Worm (Caenorhabditis elegans) whole organism, L2 larva: ENCODE measurements around the gene F55A4.7.
A peak's percentile ranks its signal among the peaks of the same experiment; 100 is the strongest.

Experiments used
- C34F6.9 ChIP-seq: fragments of 150-350 bp; optimal IDR thresholded peaks from 2 replicates; lab custom pipeline; 2014; ENCODE audit warnings: missing biosample characterization, missing genetic modification characterization
- F13H6.1 ChIP-seq: sonication (generic microtip); optimal IDR thresholded peaks from 2 replicates; lab custom pipeline; 2016; ENCODE audit warnings: missing genetic modification characterization, missing compliant biosample characterization
- Y55F3AM.14 ChIP-seq: fragments of 200-800 bp; sonication (Bioruptor generic); optimal IDR thresholded peaks from 2 replicates; lab custom pipeline; 2018; ENCODE audit warnings: mild to moderate bottlenecking, missing genetic modification characterization, missing compliant biosample characterization
- alr-1 ChIP-seq: fragments of 150-350 bp; optimal IDR thresholded peaks from 2 replicates; lab custom pipeline; 2014; ENCODE audit warnings: missing biosample characterization, missing genetic modification characterization
- aly-2 ChIP-seq: fragments of 150-350 bp; optimal IDR thresholded peaks from 2 replicates; lab custom pipeline; 2014; ENCODE audit warnings: missing biosample characterization, missing genetic modification characterization
- ama-1 ChIP-seq: fragments of 150-350 bp; optimal IDR thresholded peaks from 2 replicates; lab custom pipeline; 2018; ENCODE audit warnings: inconsistent platforms
- ceh-82 ChIP-seq: fragments of 150-350 bp; optimal IDR thresholded peaks from 2 replicates; lab custom pipeline; 2014; ENCODE audit warnings: missing biosample characterization, missing genetic modification characterization
- crh-2 ChIP-seq: sonication (generic microtip); optimal IDR thresholded peaks from 2 replicates; lab custom pipeline; 2017; ENCODE audit warnings: missing biosample characterization, missing genetic modification characterization
- elt-1 ChIP-seq: fragments of 150-350 bp; optimal IDR thresholded peaks from 2 replicates; lab custom pipeline; 2014; ENCODE audit warnings: missing biosample characterization, missing genetic modification characterization
- elt-3 ChIP-seq: sonication (generic microtip); optimal IDR thresholded peaks from 2 replicates; lab custom pipeline; 2017; ENCODE audit warnings: missing biosample characterization, missing genetic modification characterization
- fos-1 ChIP-seq: fragments of 150-350 bp; optimal IDR thresholded peaks from 2 replicates; lab custom pipeline; 2014; ENCODE audit warnings: missing biosample characterization, missing genetic modification characterization
- lin-13 ChIP-seq: fragments of 150-350 bp; optimal IDR thresholded peaks from 2 replicates; lab custom pipeline; 2014; ENCODE audit warnings: missing biosample characterization, missing genetic modification reagents, missing genetic modification characterization
- lin-39 ChIP-seq: fragments of 150-350 bp; optimal IDR thresholded peaks from 2 replicates; lab custom pipeline; 2014; ENCODE audit warnings: missing biosample characterization, missing genetic modification reagents, missing genetic modification characterization
- lsy-2 ChIP-seq, 2 experiments: fragments of 150-350 bp in 1 of 2; sonication (generic microtip) in 1 of 2; optimal IDR thresholded peaks; 2 replicates each; lab custom pipeline; 2014 to 2017; ENCODE audit warnings: missing biosample characterization in 2 of 2, missing genetic modification characterization in 2 of 2
- mbf-1 ChIP-seq: sonication (generic microtip); optimal IDR thresholded peaks from 2 replicates; lab custom pipeline; 2017; ENCODE audit warnings: missing biosample characterization, missing genetic modification characterization
- mdl-1 ChIP-seq, 2 experiments: fragments of 150-350 bp in 1 of 2; sonication (generic microtip) in 1 of 2; optimal IDR thresholded peaks; 2 replicates each; lab custom pipeline; 2017; ENCODE audit warnings: missing biosample characterization in 2 of 2, missing genetic modification characterization in 2 of 2
- nhr-10 ChIP-seq: sonication (generic microtip); optimal IDR thresholded peaks from 2 replicates; lab custom pipeline; 2017; ENCODE audit warnings: missing biosample characterization, missing genetic modification characterization
- nhr-11 ChIP-seq: fragments of 150-350 bp; optimal IDR thresholded peaks from 2 replicates; lab custom pipeline; 2014; ENCODE audit warnings: missing biosample characterization, missing genetic modification characterization
- nhr-12 ChIP-seq: fragments of 150-350 bp; optimal IDR thresholded peaks from 2 replicates; lab custom pipeline; 2014; ENCODE audit warnings: missing biosample characterization, missing genetic modification characterization
- nhr-21 ChIP-seq: fragments of 150-350 bp; optimal IDR thresholded peaks from 2 replicates; lab custom pipeline; 2014; ENCODE audit warnings: missing biosample characterization, missing genetic modification characterization
- nhr-23 ChIP-seq: fragments of 150-350 bp; optimal IDR thresholded peaks from 2 replicates; lab custom pipeline; 2014; ENCODE audit warnings: missing biosample characterization, missing genetic modification reagents, missing genetic modification characterization
- nhr-237 ChIP-seq: fragments of 150-350 bp; optimal IDR thresholded peaks from 2 replicates; lab custom pipeline; 2014; ENCODE audit warnings: missing biosample characterization, missing genetic modification characterization
- nhr-25 ChIP-seq: fragments of 150-350 bp; sonication (generic microtip); optimal IDR thresholded peaks from 3 replicates; lab custom pipeline; 2014; ENCODE audit warnings: missing biosample characterization, missing genetic modification characterization
- nhr-77 ChIP-seq: fragments of 150-350 bp; optimal IDR thresholded peaks from 2 replicates; lab custom pipeline; 2014; ENCODE audit warnings: missing biosample characterization, missing genetic modification characterization
- peb-1 ChIP-seq: fragments of 150-350 bp; optimal IDR thresholded peaks from 2 replicates; lab custom pipeline; 2014; ENCODE audit warnings: missing biosample characterization, missing genetic modification characterization
- sem-4 ChIP-seq: fragments of 150-350 bp; optimal IDR thresholded peaks from 2 replicates; lab custom pipeline; 2014; ENCODE audit warnings: missing biosample characterization, missing genetic modification reagents, missing genetic modification characterization
- skn-1 ChIP-seq: sonication (generic microtip); optimal IDR thresholded peaks from 2 replicates; lab custom pipeline; 2017; ENCODE audit warnings: missing biosample characterization, missing genetic modification characterization
- sma-3 ChIP-seq: sonication (generic microtip); optimal IDR thresholded peaks from 2 replicates; lab custom pipeline; 2016; ENCODE audit warnings: missing genetic modification reagents, missing genetic modification characterization, missing compliant biosample characterization
- sma-9 ChIP-seq, 2 experiments: fragments of 150-350 bp in 1 of 2; sonication (generic microtip) in 1 of 2; optimal IDR thresholded peaks; 2 replicates each; lab custom pipeline; 2014 to 2016; ENCODE audit warnings: missing genetic modification characterization in 2 of 2, mild to moderate bottlenecking in 1 of 2, missing biosample characterization in 1 of 2, missing compliant biosample characterization in 1 of 2, missing genetic modification reagents in 1 of 2, moderate library complexity in 1 of 2
- snpc-4 ChIP-seq: fragments of 150-350 bp; optimal IDR thresholded peaks from 2 replicates; lab custom pipeline; 2014; ENCODE audit warnings: missing biosample characterization, missing genetic modification characterization
- unc-39 ChIP-seq: fragments of 150-350 bp; optimal IDR thresholded peaks from 2 replicates; lab custom pipeline; 2014; ENCODE audit warnings: missing biosample characterization, missing genetic modification characterization
- unc-55 ChIP-seq: fragments of 150-350 bp; sonication (generic microtip); optimal IDR thresholded peaks from 3 replicates; lab custom pipeline; 2014; ENCODE audit warnings: missing biosample characterization, missing genetic modification reagents, missing genetic modification characterization
- unc-62 ChIP-seq: fragments of 150-350 bp; optimal IDR thresholded peaks from 2 replicates; lab custom pipeline; 2014; ENCODE audit warnings: missing biosample characterization, missing genetic modification reagents, missing genetic modification characterization
- zag-1 ChIP-seq: fragments of 150-350 bp; optimal IDR thresholded peaks from 2 replicates; lab custom pipeline; 2014; ENCODE audit warnings: missing biosample characterization, missing genetic modification characterization
- ztf-1 ChIP-seq: fragments of 200-800 bp; sonication (Bioruptor generic); conservative IDR thresholded peaks from 2 replicates; pipeline ENCODE4 v1.3.6; 2022; ENCODE audit warnings: missing genetic modification characterization, missing compliant biosample characterization
- ztf-11 ChIP-seq: sonication (generic microtip); optimal IDR thresholded peaks from 2 replicates; lab custom pipeline; 2017; ENCODE audit warnings: missing biosample characterization, missing genetic modification characterization

Gene F55A4.7

ce11 chrX:1038347-1038746 lies at the start of gene F55A4.7:
F55A4.7 (minus strand) TSS chrX:1038447.
- TF ChIP-seq unc-39 (tag; lab: Kevin White, UChicago), result no peak
- no peak for TF ChIP-seq nhr-77 (tag; lab: Kevin White, UChicago)
- TF ChIP-seq aly-2 (tag; lab: Kevin White, UChicago), result no peak
- no peak for TF ChIP-seq ama-1 (lab: Kevin White, UChicago)
- TF ChIP-seq mbf-1 (tag; lab: Kevin White, UChicago), result no peak
- TF ChIP-seq ceh-82 (tag; lab: Kevin White, UChicago), result no peak
- TF ChIP-seq crh-2 (tag; lab: Kevin White, UChicago), result no peak
- TF ChIP-seq mdl-1 (tag; optimal IDR thresholded peaks at IDR 0.05; lab: Kevin White, UChicago), result no peak
- no peak for TF ChIP-seq elt-1 (tag; lab: Kevin White, UChicago)

ce11 chrX:1088048-1088447 lies 49.8 kb upstream of the F55A4.7 start, which contains the start of gene rei-2:
rei-2 (minus strand) TSS chrX:1088148.
- TF ChIP-seq sem-4 (tag; lab: Kevin White, UChicago) (no peak), elt-3 (tag; lab: Kevin White, UChicago) (no peak), nhr-77 (tag; lab: Kevin White, UChicago) (no peak), fos-1 (tag; lab: Kevin White, UChicago) (no peak)

ce11 chrX:1086406-1086897 lies 48.2 kb upstream of the F55A4.7 start:
- TF ChIP-seq unc-55 (peak; percentile 9), ztf-1 (GFP tag; lab: Robert Waterston, UW) (no peak), sem-4 (tag; lab: Kevin White, UChicago) (peak; percentile 13), snpc-4 (tag; lab: Kevin White, UChicago) (no peak), peb-1 (no peak), nhr-21 (no peak), nhr-25 (peak; percentile 57), aly-2 (tag; lab: Kevin White, UChicago) (no peak), C34F6.9 (tag; lab: Kevin White, UChicago) (no peak), sma-9 (GFP tag; optimal IDR thresholded peaks at IDR 0.05; lab: Kevin White, UChicago) (peak; percentile 6), sma-9 (tag; optimal IDR thresholded peaks at IDR 0.05; lab: Kevin White, UChicago) (no peak), lin-39 (tag; lab: Kevin White, UChicago) (no peak)
- TF ChIP-seq, all 48 proteins: peak for 4

DNA sequence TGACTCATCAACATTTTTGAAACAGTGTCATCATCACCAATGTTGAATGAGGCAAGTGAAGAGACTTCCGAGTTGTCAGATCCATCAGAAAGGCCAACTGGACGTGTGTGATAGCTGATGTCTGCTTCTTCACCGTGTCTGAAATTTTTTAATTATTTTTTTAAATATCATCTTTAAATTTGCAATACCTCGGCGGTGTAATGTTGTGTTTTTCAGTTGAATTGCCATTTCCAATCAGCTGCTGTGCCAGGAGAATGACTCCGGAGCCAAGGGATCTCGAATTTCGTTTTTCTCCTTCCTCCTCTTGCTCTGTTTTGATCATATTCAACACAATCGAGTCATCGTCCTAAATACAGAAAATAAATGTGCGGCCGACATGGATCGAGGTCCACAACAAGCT lies 46.8 kb upstream of the F55A4.7 start:
- TF ChIP-seq F13H6.1 (tag; lab: Kevin White, UChicago) (no peak), peb-1 (no peak), sma-3 (GFP tag; lab: Kevin White, UChicago) (no peak), Y55F3AM.14 (GFP tag; lab: Kevin White, UChicago) (no peak), nhr-23 (no peak), unc-62 (GFP tag; lab: Kevin White, UChicago) (no peak), nhr-237 (no peak), alr-1 (no peak), nhr-12 (tag; lab: Kevin White, UChicago) (no peak), mdl-1 (tag; optimal IDR thresholded peaks at IDR 0.05; lab: Kevin White, UChicago) (no peak), nhr-77 (tag; lab: Kevin White, UChicago) (no peak)

DNA sequence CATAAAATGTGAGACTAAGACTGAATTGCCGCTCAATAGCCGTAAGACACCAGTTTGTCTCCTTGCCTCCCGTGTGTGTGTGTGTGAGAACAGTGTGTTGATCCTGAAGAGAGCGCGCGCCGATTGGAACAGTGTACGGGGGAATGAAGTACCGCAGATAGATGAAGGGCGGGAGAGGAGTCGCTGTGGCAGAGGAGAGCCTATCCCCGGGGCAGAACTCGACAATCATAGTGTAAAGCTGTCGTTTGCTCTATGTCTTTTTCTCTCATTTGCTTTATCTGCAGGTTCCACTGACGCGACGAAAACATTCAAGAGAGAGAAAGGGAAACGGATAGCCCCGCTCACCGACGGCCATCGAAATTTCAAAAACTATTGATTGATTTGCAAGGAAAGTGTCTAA lies 43.7 kb upstream of the F55A4.7 start:
- no peak for TF ChIP-seq snpc-4 (tag; lab: Kevin White, UChicago)
- no peak for TF ChIP-seq zag-1 (tag; lab: Kevin White, UChicago)
- no peak for TF ChIP-seq skn-1
- TF ChIP-seq ztf-11 (tag; lab: Kevin White, UChicago), result no peak
- TF ChIP-seq nhr-237, result no peak
- no peak for TF ChIP-seq lin-13 (GFP tag; lab: Kevin White, UChicago)
- no peak for TF ChIP-seq unc-62 (GFP tag; lab: Kevin White, UChicago)
- TF ChIP-seq sma-9 (GFP tag; optimal IDR thresholded peaks at IDR 0.05; lab: Kevin White, UChicago), result peak; percentile 48
- TF ChIP-seq sma-9 (tag; optimal IDR thresholded peaks at IDR 0.05; lab: Kevin White, UChicago), result no peak
- TF ChIP-seq Y55F3AM.14 (GFP tag; lab: Kevin White, UChicago), result no peak
- no peak for TF ChIP-seq sem-4 (tag; lab: Kevin White, UChicago)
- no peak for TF ChIP-seq lin-39 (tag; lab: Kevin White, UChicago)
- TF ChIP-seq C34F6.9 (tag; lab: Kevin White, UChicago), result peak; percentile 6
- TF ChIP-seq F13H6.1 (tag; lab: Kevin White, UChicago), result peak; percentile 71
- TF ChIP-seq lsy-2 (tag; optimal IDR thresholded peaks at IDR 0.05; lab: Kevin White, UChicago), result no peak
- TF ChIP-seq nhr-23, result no peak
- TF ChIP-seq unc-39 (tag; lab: Kevin White, UChicago), result no peak
- no peak for TF ChIP-seq nhr-11 (tag; lab: Kevin White, UChicago)
- no peak for TF ChIP-seq elt-1 (tag; lab: Kevin White, UChicago)
- no peak for TF ChIP-seq nhr-10 (tag; lab: Kevin White, UChicago)
- TF ChIP-seq nhr-21, result no peak
- no peak for TF ChIP-seq unc-55
